Fruit fly (Drosophila melanogaster) Kc167 (cell line): ENCODE results near the gene Rbp9.

Experiments used
- Sin3A ChIP-seq: fragments of >200 bp; optimal IDR thresholded peaks from 2 replicates; lab custom pipeline; 2018; ENCODE audit warnings: missing external identifiers
- h ChIP-seq: fragments of >200 bp; optimal IDR thresholded peaks from 3 replicates; lab custom pipeline; 2018; ENCODE audit warnings: missing external identifiers
- insv ChIP-seq: fragments of >200 bp; optimal IDR thresholded peaks from 3 replicates; lab custom pipeline; 2018; ENCODE audit warnings: missing external identifiers
- psq ChIP-seq: fragments of >200 bp; optimal IDR thresholded peaks from 2 replicates; lab custom pipeline; 2017; ENCODE audit warnings: missing external identifiers
- ttk ChIP-seq: sonication (Bioruptor generic); optimal IDR thresholded peaks from 2 replicates; lab custom pipeline; 2017; ENCODE audit warnings: missing external identifiers

DNA sequence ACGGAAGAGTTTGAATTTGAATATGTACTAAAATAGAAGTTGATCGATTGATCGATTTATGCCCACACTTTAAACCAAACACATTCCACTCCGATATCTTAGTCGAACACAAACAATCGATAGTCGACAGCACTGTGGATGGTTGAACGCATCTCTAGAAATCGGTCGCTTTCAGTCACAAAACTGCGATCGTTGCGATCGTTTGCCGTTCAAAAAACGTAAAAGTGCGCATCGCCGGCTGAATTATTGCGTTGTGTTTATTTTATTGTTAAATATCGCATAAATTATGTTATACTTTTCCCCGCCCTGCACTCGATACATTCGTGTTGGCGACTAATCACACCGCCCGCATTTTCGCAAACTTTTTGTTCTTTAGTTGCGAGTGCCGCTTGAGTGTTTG is 44.6 kb downstream of the Rbp9 start, which contains the start of gene Ccdc85:
- TF ChIP-seq ttk (lab: Kevin White, UChicago) (no peak), h (lab: Kevin White, UChicago) (no peak), Sin3A (no peak), psq (no peak), insv (lab: Kevin White, UChicago) (no peak)
